Fruit fly (Drosophila melanogaster) whole organism, adult: ENCODE data around the gene capt.

ENCODE experiments used
- CG1620 ChIP-seq: fragments of 200-800 bp; sonication (Bioruptor generic); optimal IDR thresholded peaks from 2 replicates; lab custom pipeline; 2016; ENCODE audit warnings: missing biosample characterization, missing genetic modification characterization
- CG33017 ChIP-seq: fragments of 200-800 bp; sonication (Bioruptor generic); optimal IDR thresholded peaks from 2 replicates; lab custom pipeline; 2018; ENCODE audit warnings: missing biosample characterization, mild to moderate bottlenecking, missing genetic modification characterization, moderate library complexity
- Mnt ChIP-seq: fragments of 200-800 bp; sonication (Bioruptor generic); optimal IDR thresholded peaks from 2 replicates; lab custom pipeline; 2016; ENCODE audit warnings: missing biosample characterization, mild to moderate bottlenecking, missing genetic modification characterization
- cnc ChIP-seq, 2 experiments: fragments of >200 bp; optimal IDR thresholded peaks; 2 replicates each; lab custom pipeline; 2017
- tj ChIP-seq: fragments of 200-800 bp; sonication (Bioruptor generic); optimal IDR thresholded peaks from 3 replicates; lab custom pipeline; 2017; ENCODE audit warnings: missing biosample characterization, mild to moderate bottlenecking, missing genetic modification characterization, moderate library complexity

DNA sequence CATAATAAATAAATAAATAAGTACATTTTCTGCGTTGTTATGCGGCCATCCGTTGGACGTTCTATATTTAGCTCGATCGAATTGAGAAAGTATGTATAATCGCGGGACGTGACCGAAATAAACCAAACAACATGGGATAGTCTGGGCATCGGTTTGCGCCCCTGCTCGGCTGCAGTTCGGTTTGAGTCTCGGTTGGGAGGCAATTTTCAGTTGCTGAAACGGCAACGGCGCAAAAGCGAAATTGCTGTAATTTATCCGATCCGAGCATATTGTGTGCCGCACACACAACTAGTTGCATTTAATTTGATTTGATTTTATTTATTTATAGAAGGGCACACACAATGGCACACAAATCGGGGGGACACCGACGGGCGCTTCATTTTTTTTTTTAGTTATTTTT is 39.9 kb downstream of the capt start:
- TF ChIP-seq CG33017 (tag; lab: Kevin White, UChicago), result no peak
- peak; percentile 27 for TF ChIP-seq tj (GFP tag; lab: Kevin White, UChicago)
- no peak for TF ChIP-seq CG1620 (GFP tag; lab: Kevin White, UChicago)
- TF ChIP-seq Mnt, result peak; percentile 28
- no peak for TF ChIP-seq cnc (optimal IDR thresholded peaks at IDR 0.05; lab: Kevin White, UChicago)
